Worm (Caenorhabditis elegans) whole organism, late embryonic: ENCODE measurements around the gene clp-9.
A peak's percentile ranks its signal among the peaks of the same experiment; 100 is the strongest.

Experiments used
- C08G9.2 ChIP-seq: sonication (generic microtip); optimal IDR thresholded peaks from 2 replicates; lab custom pipeline; 2016; ENCODE audit warnings: mild to moderate bottlenecking, missing genetic modification characterization, moderate library complexity, missing compliant biosample characterization
- K02D7.2 ChIP-seq: sonication (generic microtip); optimal IDR thresholded peaks from 2 replicates; lab custom pipeline; 2017; ENCODE audit warnings: mild to moderate bottlenecking, missing genetic modification characterization, missing compliant biosample characterization
- T23F11.4 ChIP-seq: fragments of 200-800 bp; sonication (Bioruptor generic); optimal IDR thresholded peaks from 2 replicates; lab custom pipeline; 2018; ENCODE audit warnings: mild to moderate bottlenecking, missing genetic modification characterization, missing compliant biosample characterization
- Y22D7AL.16 ChIP-seq: sonication (generic microtip); optimal IDR thresholded peaks from 2 replicates; lab custom pipeline; 2016; ENCODE audit warnings: missing genetic modification characterization, missing compliant biosample characterization
- ahr-1 ChIP-seq: sonication (generic microtip); optimal IDR thresholded peaks from 2 replicates; lab custom pipeline; 2016; ENCODE audit warnings: missing genetic modification characterization, missing compliant biosample characterization
- ama-1 ChIP-seq: fragments of 150-350 bp; optimal IDR thresholded peaks from 2 replicates; lab custom pipeline; 2014
- ceh-18 ChIP-seq: sonication (generic microtip); optimal IDR thresholded peaks from 2 replicates; lab custom pipeline; 2016; ENCODE audit warnings: missing genetic modification characterization, missing compliant biosample characterization
- ceh-22 ChIP-seq: sonication (generic microtip); optimal IDR thresholded peaks from 2 replicates; lab custom pipeline; 2017; ENCODE audit warnings: missing biosample characterization, missing genetic modification characterization
- ceh-24 ChIP-seq: sonication (generic microtip); optimal IDR thresholded peaks from 2 replicates; lab custom pipeline; 2016; ENCODE audit warnings: mild to moderate bottlenecking, missing genetic modification characterization, missing compliant biosample characterization
- ceh-31 ChIP-seq: sonication (generic microtip); optimal IDR thresholded peaks from 2 replicates; lab custom pipeline; 2016; ENCODE audit warnings: missing genetic modification characterization, missing compliant biosample characterization
- ceh-34 ChIP-seq: sonication (generic microtip); optimal IDR thresholded peaks from 2 replicates; lab custom pipeline; 2016; ENCODE audit warnings: mild to moderate bottlenecking, missing genetic modification characterization, missing compliant biosample characterization
- ceh-45 ChIP-seq: fragments of 200-800 bp; sonication (Bioruptor generic); IDR thresholded peaks from 2 replicates; pipeline ENCODE4 v1.3.6; 2022; ENCODE audit warnings: missing genetic modification reagents, missing genetic modification characterization, missing compliant biosample characterization
- ceh-48 ChIP-seq: sonication (generic microtip); optimal IDR thresholded peaks from 2 replicates; lab custom pipeline; 2016; ENCODE audit warnings: missing genetic modification characterization, inconsistent platforms, missing compliant biosample characterization
- ceh-6 ChIP-seq: fragments of 200-800 bp; sonication (Bioruptor generic); optimal IDR thresholded peaks from 2 replicates; lab custom pipeline; 2018; ENCODE audit warnings: mild to moderate bottlenecking, missing genetic modification characterization, missing compliant biosample characterization
- elt-2 ChIP-seq: sonication (generic microtip); optimal IDR thresholded peaks from 2 replicates; lab custom pipeline; 2016; ENCODE audit warnings: missing genetic modification reagents, missing genetic modification characterization, missing compliant biosample characterization
- eyg-1 ChIP-seq: sonication (generic microtip); optimal IDR thresholded peaks from 2 replicates; lab custom pipeline; 2016; ENCODE audit warnings: missing genotype, missing genetic modification characterization, missing compliant biosample characterization
- fax-1 ChIP-seq: sonication (generic microtip); optimal IDR thresholded peaks from 2 replicates; lab custom pipeline; 2016; ENCODE audit warnings: missing genotype, missing genetic modification characterization, missing compliant biosample characterization
- fkh-10 ChIP-seq: fragments of 150-350 bp; optimal IDR thresholded peaks from 2 replicates; lab custom pipeline; 2014; ENCODE audit warnings: missing biosample characterization, missing genetic modification reagents, missing genetic modification characterization
- fkh-6 ChIP-seq: sonication (generic microtip); optimal IDR thresholded peaks from 2 replicates; lab custom pipeline; 2016; ENCODE audit warnings: missing genetic modification characterization, missing compliant biosample characterization
- hlh-15 ChIP-seq: sonication (generic microtip); optimal IDR thresholded peaks from 2 replicates; lab custom pipeline; 2016; ENCODE audit warnings: missing genetic modification characterization, missing compliant biosample characterization
- hlh-30 ChIP-seq: sonication (generic microtip); optimal IDR thresholded peaks from 2 replicates; lab custom pipeline; 2017; ENCODE audit warnings: antibody characterized with exemption, missing genetic modification characterization, missing compliant biosample characterization; ENCODE audit not compliant: insufficient read depth
- hlh-8 ChIP-seq: sonication (generic microtip); optimal IDR thresholded peaks from 2 replicates; lab custom pipeline; 2016; ENCODE audit warnings: missing genotype, missing genetic modification characterization, missing compliant biosample characterization
- madf-2 ChIP-seq: sonication (generic microtip); optimal IDR thresholded peaks from 2 replicates; lab custom pipeline; 2017; ENCODE audit warnings: missing genetic modification characterization, missing compliant biosample characterization
- nhr-232 ChIP-seq: sonication (generic microtip); optimal IDR thresholded peaks from 2 replicates; lab custom pipeline; 2016; ENCODE audit warnings: missing genetic modification characterization, missing compliant biosample characterization
- npax-4 ChIP-seq: sonication (generic microtip); optimal IDR thresholded peaks from 2 replicates; lab custom pipeline; 2016; ENCODE audit warnings: missing genetic modification characterization, missing compliant biosample characterization
- pag-3 ChIP-seq: sonication (generic microtip); optimal IDR thresholded peaks from 2 replicates; lab custom pipeline; 2016; ENCODE audit warnings: missing compliant biosample characterization, missing genetic modification characterization, borderline replicate concordance
- pha-4 ChIP-seq: fragments of 150-350 bp; optimal IDR thresholded peaks from 2 replicates; lab custom pipeline; 2018; ENCODE audit warnings: missing biosample characterization, missing genetic modification reagents, missing genetic modification characterization
- pros-1 ChIP-seq: fragments of 150-350 bp; optimal IDR thresholded peaks from 2 replicates; lab custom pipeline; 2014; ENCODE audit warnings: missing biosample characterization, missing genetic modification reagents, missing genetic modification characterization
- ref-2 ChIP-seq: sonication (generic microtip); optimal IDR thresholded peaks from 2 replicates; lab custom pipeline; 2016; ENCODE audit warnings: missing genetic modification characterization, missing compliant biosample characterization
- rnt-1 ChIP-seq: sonication (generic microtip); optimal IDR thresholded peaks from 2 replicates; lab custom pipeline; 2016; ENCODE audit warnings: missing genetic modification characterization, missing compliant biosample characterization
- sdc-2 ChIP-seq: sonication (generic microtip); optimal IDR thresholded peaks from 2 replicates; lab custom pipeline; 2016; ENCODE audit warnings: missing genotype, missing genetic modification characterization, missing compliant biosample characterization
- sox-4 ChIP-seq: sonication (generic microtip); optimal IDR thresholded peaks from 2 replicates; lab custom pipeline; 2017; ENCODE audit warnings: mild to moderate bottlenecking, missing genetic modification characterization, inconsistent platforms, missing compliant biosample characterization
- syd-9 ChIP-seq: sonication (generic microtip); optimal IDR thresholded peaks from 2 replicates; lab custom pipeline; 2016; ENCODE audit warnings: mild to moderate bottlenecking, missing genetic modification characterization, moderate library complexity, missing compliant biosample characterization
- tbx-2 ChIP-seq: sonication (generic microtip); optimal IDR thresholded peaks from 2 replicates; lab custom pipeline; 2016; ENCODE audit warnings: missing genetic modification characterization, missing compliant biosample characterization
- tbx-7 ChIP-seq: sonication (generic microtip); optimal IDR thresholded peaks from 2 replicates; lab custom pipeline; 2016; ENCODE audit warnings: missing genotype, missing genetic modification characterization, missing compliant biosample characterization
- ttx-3 ChIP-seq: sonication (generic microtip); optimal IDR thresholded peaks from 2 replicates; lab custom pipeline; 2016; ENCODE audit warnings: missing genetic modification reagents, missing genetic modification characterization, missing compliant biosample characterization
- unc-3 ChIP-seq, 2 experiments: fragments of 200-800 bp in 1 of 2; sonication (Bioruptor generic) in 1 of 2; sonication (generic microtip) in 1 of 2; conservative IDR thresholded peaks in 1 of 2; optimal IDR thresholded peaks in 1 of 2; 2 replicates each; pipeline versions ENCODE4 v1.3.6 to Lab custom; 2016 to 2022; ENCODE audit warnings: missing compliant biosample characterization in 2 of 2, missing genetic modification characterization in 2 of 2, missing genetic modification reagents in 1 of 2
- unc-55 ChIP-seq: sonication (generic microtip); optimal IDR thresholded peaks from 2 replicates; lab custom pipeline; 2017; ENCODE audit warnings: missing biosample characterization, missing genetic modification reagents, missing genetic modification characterization
- unc-86 ChIP-seq: sonication (generic microtip); optimal IDR thresholded peaks from 2 replicates; lab custom pipeline; 2016; ENCODE audit warnings: missing genetic modification characterization, missing compliant biosample characterization
- zip-5 ChIP-seq: sonication (generic microtip); optimal IDR thresholded peaks from 2 replicates; lab custom pipeline; 2016; ENCODE audit warnings: missing genetic modification characterization, missing compliant biosample characterization

Gene clp-9

DNA sequence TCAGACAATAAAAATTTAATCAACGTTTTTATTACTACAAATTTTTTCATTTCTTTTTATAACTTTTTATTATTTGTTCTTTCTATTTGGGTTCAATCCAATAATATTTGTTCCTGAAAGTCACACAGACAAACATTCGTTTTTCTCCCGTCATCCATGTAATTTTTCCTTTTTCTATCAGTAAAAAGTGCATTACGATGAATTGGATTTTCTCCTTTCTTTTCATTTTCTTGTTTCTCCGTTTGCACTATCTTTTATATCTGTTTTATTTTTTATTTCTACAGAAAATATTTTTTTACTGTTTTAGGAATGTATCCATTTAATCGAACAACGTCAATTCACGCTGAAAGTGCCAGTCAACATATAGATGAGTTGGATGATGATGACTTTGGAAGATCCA is 13.5 kb upstream of the clp-9 start, which contains the start of gene egl-47:
egl-47 (plus strand) TSS at position 301 of the 400 bp plus-strand sequence.
- TF ChIP-seq eyg-1 (tag; lab: Kevin White, UChicago) = no peak

DNA sequence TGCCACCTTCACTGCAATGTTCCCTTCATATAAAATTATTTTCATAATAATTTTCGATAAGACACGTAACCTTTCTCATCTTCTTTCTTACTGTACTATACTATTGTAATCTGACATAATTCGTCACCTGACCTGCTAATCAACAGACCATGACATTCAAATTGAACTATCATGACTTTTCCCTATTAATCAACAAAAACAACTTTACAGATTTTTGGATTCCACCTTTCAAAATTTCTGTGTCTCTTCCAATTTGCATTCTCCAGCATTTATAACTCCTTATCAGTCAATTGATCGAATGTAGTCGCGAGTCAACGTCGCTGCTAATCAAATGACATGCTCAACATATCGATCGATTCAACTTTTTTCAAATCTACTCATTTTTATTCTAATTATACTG is 3.9 kb upstream of the clp-9 start, which contains the start of gene fshr-1:
fshr-1 (plus strand) TSS at position 209 of the 400 bp plus-strand sequence.
- TF ChIP-seq pha-4 (tag; lab: Kevin White, UChicago) (no peak), fkh-10 (GFP tag; lab: Kevin White, UChicago) (no peak), T23F11.4 (no peak), hlh-30 (tag; lab: Kevin White, UChicago) (no peak), tbx-2 (tag; lab: Kevin White, UChicago) (no peak), sdc-2 (tag; lab: Kevin White, UChicago) (no peak), elt-2 (tag; lab: Kevin White, UChicago) (peak; percentile 9), ttx-3 (tag; lab: Kevin White, UChicago) (no peak)

DNA sequence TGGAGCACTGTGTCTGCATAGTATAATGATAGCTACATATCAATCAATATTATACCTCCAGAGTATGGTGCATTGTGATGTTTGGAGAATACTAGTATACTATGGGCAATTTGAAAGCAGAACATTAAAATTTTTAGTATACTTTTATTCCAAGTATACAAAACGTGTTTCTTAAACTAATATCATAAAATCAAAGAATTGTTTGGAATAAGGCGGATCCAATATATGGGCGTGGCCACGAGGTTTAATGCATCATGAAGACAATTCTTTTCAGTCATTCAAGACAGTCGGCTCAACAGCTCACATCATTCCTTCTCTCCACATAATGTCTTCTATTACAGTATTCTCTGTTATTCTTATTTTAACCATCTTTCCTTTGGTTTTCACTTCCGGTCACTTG is 5.9 kb downstream of the clp-9 start, which contains the start of gene sdz-31:
sdz-31 (plus strand) TSS at position 301 of the 400 bp plus-strand sequence.
- TF ChIP-seq rnt-1 (tag; lab: Kevin White, UChicago) (no peak), ama-1 (lab: Kevin White, UChicago) (no peak), tbx-7 (no peak), fax-1 (no peak), ceh-22 (tag; lab: Kevin White, UChicago) (no peak), unc-55 (GFP tag; lab: Kevin White, UChicago) (no peak), Y22D7AL.16 (tag; lab: Kevin White, UChicago) (no peak), pag-3 (no peak), syd-9 (tag; lab: Kevin White, UChicago) (no peak), ttx-3 (tag; lab: Kevin White, UChicago) (no peak), ceh-24 (no peak), tbx-2 (tag; lab: Kevin White, UChicago) (no peak), unc-86 (tag; lab: Kevin White, UChicago) (no peak), nhr-232 (no peak), ceh-31 (tag; lab: Kevin White, UChicago) (no peak), zip-5 (no peak), ceh-18 (tag; lab: Kevin White, UChicago) (no peak)
- TF ChIP-seq, all 69 proteins: peak for 0

DNA sequence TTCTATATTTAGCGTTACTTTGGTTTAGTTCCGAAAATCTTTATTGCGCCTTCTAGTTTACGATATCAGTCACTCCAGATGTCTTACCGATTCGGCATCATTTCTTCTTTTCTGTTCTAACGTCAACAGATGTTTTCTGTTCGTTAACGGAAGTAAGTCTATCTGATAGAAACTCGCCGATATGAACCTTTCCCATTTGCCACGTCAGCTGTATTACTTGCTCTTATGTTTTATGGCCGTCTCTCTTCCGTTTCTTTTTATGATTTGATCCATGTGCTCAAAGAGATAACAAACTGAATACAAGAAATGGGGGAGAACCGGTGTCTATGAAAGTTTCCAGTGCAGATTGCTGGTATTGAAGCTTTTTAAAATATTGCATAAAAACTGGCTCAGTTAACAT is 6.4 kb downstream of the clp-9 start, which contains the start of gene srab-26:
srab-26 (minus strand) TSS at position 101 of the 400 bp plus-strand sequence.
- TF ChIP-seq zip-5 (no peak), madf-2 (tag; lab: Kevin White, UChicago) (no peak), ref-2 (no peak), elt-2 (tag; lab: Kevin White, UChicago) (no peak), C08G9.2 (no peak), fkh-6 (tag; lab: Kevin White, UChicago) (no peak), K02D7.2 (no peak), sox-4 (tag; lab: Kevin White, UChicago) (no peak), Y22D7AL.16 (tag; lab: Kevin White, UChicago) (no peak), ceh-6 (GFP tag; lab: Kevin White, UChicago) (no peak), hlh-30 (tag; lab: Kevin White, UChicago) (no peak), hlh-8 (tag; lab: Kevin White, UChicago) (no peak), pha-4 (tag; lab: Kevin White, UChicago) (no peak), ceh-34 (tag; lab: Kevin White, UChicago) (no peak), unc-3 (GFP tag; conservative IDR thresholded peaks at IDR 0.05; lab: Robert Waterston, UW) (no peak), unc-3 (tag; optimal IDR thresholded peaks at IDR 0.05; lab: Kevin White, UChicago) (no peak)

DNA sequence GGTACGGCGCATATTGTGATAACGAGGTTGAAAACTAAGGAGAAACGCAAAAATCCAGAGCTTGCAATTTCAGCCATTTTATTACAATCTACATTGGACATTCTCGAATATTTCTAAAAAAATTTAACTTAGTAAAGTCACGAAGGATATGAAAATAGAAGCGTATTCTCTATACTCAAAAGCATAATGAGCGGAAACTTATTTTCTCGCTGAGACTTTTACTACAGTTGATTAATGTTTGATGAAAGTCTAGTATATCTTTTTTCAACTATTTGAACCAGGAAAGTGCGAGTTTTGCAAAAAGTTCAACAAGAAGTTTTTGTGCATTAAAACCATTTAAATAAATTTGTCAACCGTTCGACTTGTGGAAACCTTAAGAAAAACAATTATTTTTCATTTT is 14.4 kb downstream of the clp-9 start, which contains the start of gene srab-18:
srab-18 (minus strand) TSS at position 101 of the 400 bp plus-strand sequence.
- no peak for TF ChIP-seq unc-55 (GFP tag; lab: Kevin White, UChicago)
- TF ChIP-seq madf-2 (tag; lab: Kevin White, UChicago) = no peak
- TF ChIP-seq hlh-15 (tag; lab: Kevin White, UChicago) = no peak
- no peak for TF ChIP-seq pag-3
- TF ChIP-seq ref-2 = no peak
- TF ChIP-seq syd-9 (tag; lab: Kevin White, UChicago) = no peak
- no peak for TF ChIP-seq ahr-1
- no peak for TF ChIP-seq zip-5
- TF ChIP-seq Y22D7AL.16 (tag; lab: Kevin White, UChicago) = no peak
- TF ChIP-seq ceh-48 = no peak
- TF ChIP-seq eyg-1 (tag; lab: Kevin White, UChicago) = no peak
- TF ChIP-seq npax-4 (tag; lab: Kevin White, UChicago) = no peak
- TF ChIP-seq ceh-45 (GFP tag; lab: Robert Waterston, UW) = no peak
- no peak for TF ChIP-seq ama-1 (lab: Kevin White, UChicago)
- TF ChIP-seq tbx-2 (tag; lab: Kevin White, UChicago) = no peak
- no peak for TF ChIP-seq pros-1 (tag; lab: Kevin White, UChicago)
- TF ChIP-seq ttx-3 (tag; lab: Kevin White, UChicago) = no peak
- no peak for TF ChIP-seq hlh-30 (tag; lab: Kevin White, UChicago)
